Comparison of ENCODE assay signal across 4 worm cellular contexts in the genomic region with DNA sequence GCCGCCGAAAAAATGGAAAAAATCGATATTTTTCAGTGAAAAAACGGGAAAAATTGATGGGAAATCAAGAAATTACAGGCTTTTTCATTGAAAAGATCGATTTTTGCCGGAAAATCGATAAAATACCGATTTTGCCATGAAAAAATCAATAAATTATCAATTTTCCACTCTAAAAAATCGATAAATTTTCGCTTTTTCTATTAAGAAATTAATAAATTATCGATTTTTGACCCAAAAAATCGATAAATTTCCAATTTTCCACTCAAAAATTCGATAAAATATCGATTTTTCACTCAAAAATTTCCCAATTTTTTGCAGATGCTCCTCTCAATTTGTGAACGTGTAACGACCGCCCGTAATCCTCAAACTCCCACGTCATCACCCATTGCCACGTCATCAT.
A peak's percentile ranks its signal among the peaks of the same experiment; 100 is the strongest.
TF ChIP-seq lines count a peak whose summit lies in the region.

No protein-coding gene starts in this region.

TF ChIP-seq in whole organism, L3 larva, 47 proteins besides CTCF, POLR2A, EP300 and RAD21:
- TF ChIP-seq ceh-28 (tag; optimal IDR thresholded peaks at IDR 0.05; lab: Kevin White, UChicago) (peak; percentile 87), nhr-43 (tag; optimal IDR thresholded peaks at IDR 0.05; lab: Kevin White, UChicago; ENCODE audit: poor library complexity, severe bottlenecking) (no peak)
TF ChIP-seq in whole organism, L3 larva: peak in this region for 1.

TF ChIP-seq in whole organism, L4 larva, 104 proteins besides CTCF, POLR2A, EP300 and RAD21:
- peak; percentile 86 for TF ChIP-seq ceh-28 (tag; optimal IDR thresholded peaks at IDR 0.05; lab: Kevin White, UChicago)
- no peak for TF ChIP-seq nhr-102 (tag; optimal IDR thresholded peaks at IDR 0.05; lab: Kevin White, UChicago)

TF ChIP-seq in whole organism, late embryonic, 69 proteins besides CTCF, POLR2A, EP300 and RAD21:
- no peak for TF ChIP-seq pha-2 (tag; optimal IDR thresholded peaks at IDR 0.05; lab: Kevin White, UChicago)
- peak; percentile 30 for TF ChIP-seq ceh-48 (tag; optimal IDR thresholded peaks at IDR 0.05; lab: Kevin White, UChicago)

TF ChIP-seq in whole organism, midembryonic, 9 proteins besides CTCF, POLR2A, EP300 and RAD21:
- TF ChIP-seq T22C8.4 (GFP tag; IDR thresholded peaks at IDR 0.05; lab: Robert Waterston, UW) = 0 out of 2 replicates have a peak, but pooled peaks have one; percentile 18
- no peak for TF ChIP-seq cog-1 (tag; optimal IDR thresholded peaks at IDR 0.05; lab: Kevin White, UChicago)
